Worm (Caenorhabditis elegans) whole organism, L4 larva: ENCODE measurements around the gene srw-87.

ENCODE experiments used
- F26F4.8 ChIP-seq: fragments of 200-800 bp; sonication (Bioruptor generic); conservative IDR thresholded peaks from 2 replicates; pipeline ENCODE4 v1.3.6; 2022; ENCODE audit warnings: missing genetic modification characterization, missing compliant biosample characterization
- R02D3.7 ChIP-seq: fragments of 150-350 bp; sonication (generic microtip); optimal IDR thresholded peaks from 3 replicates; lab custom pipeline; 2014; ENCODE audit warnings: missing biosample characterization, missing genetic modification characterization
- Y48G9A.11 ChIP-seq: fragments of 200-800 bp; sonication (Bioruptor generic); IDR thresholded peaks from 2 replicates; pipeline ENCODE4 v1.3.6; 2022; ENCODE audit warnings: missing genetic modification reagents, missing genetic modification characterization, missing compliant biosample characterization
- ZK337.2 ChIP-seq: fragments of 200-800 bp; sonication (Bioruptor generic); IDR thresholded peaks from 2 replicates; pipeline ENCODE4 v1.3.6; 2022; ENCODE audit warnings: missing genetic modification reagents, missing genetic modification characterization, missing compliant biosample characterization
- ZK546.5 ChIP-seq, 2 experiments: sonication (generic microtip); optimal IDR thresholded peaks; 2 replicates each; lab custom pipeline; 2017; ENCODE audit warnings: missing biosample characterization in 2 of 2, missing genetic modification characterization in 2 of 2
- arid-1 ChIP-seq: fragments of 200-800 bp; sonication (Bioruptor generic); conservative IDR thresholded peaks from 2 replicates; pipeline ENCODE4 v1.3.6; 2022; ENCODE audit warnings: missing genetic modification reagents, missing genetic modification characterization, missing compliant biosample characterization
- ceh-20 ChIP-seq: fragments of 200-800 bp; sonication (Bioruptor generic); IDR thresholded peaks from 2 replicates; pipeline ENCODE4 v1.3.6; 2022; ENCODE audit warnings: missing genetic modification reagents, missing genetic modification characterization, missing compliant biosample characterization
- ceh-28 ChIP-seq: fragments of 150-350 bp; optimal IDR thresholded peaks from 2 replicates; lab custom pipeline; 2014; ENCODE audit warnings: missing biosample characterization, missing genetic modification reagents, missing genetic modification characterization
- ceh-44 ChIP-seq: fragments of 200-800 bp; sonication (Bioruptor generic); IDR thresholded peaks from 2 replicates; pipeline ENCODE4 v1.3.6; 2022; ENCODE audit warnings: missing genetic modification reagents, missing genetic modification characterization, missing compliant biosample characterization
- ceh-62 ChIP-seq: sonication (generic microtip); optimal IDR thresholded peaks from 2 replicates; lab custom pipeline; 2017; ENCODE audit warnings: missing biosample characterization, missing genetic modification characterization
- ceh-82 ChIP-seq: sonication (generic microtip); optimal IDR thresholded peaks from 2 replicates; lab custom pipeline; 2017; ENCODE audit warnings: missing biosample characterization, missing genetic modification characterization
- ces-1 ChIP-seq: fragments of 150-350 bp; sonication (generic microtip); optimal IDR thresholded peaks from 4 replicates; lab custom pipeline; 2014; ENCODE audit warnings: missing biosample characterization, missing genetic modification reagents, missing genetic modification characterization
- daf-16 ChIP-seq, 3 experiments: sonication (generic microtip); optimal IDR thresholded peaks; 2 replicates each; lab custom pipeline; 2016 to 2017; ENCODE audit warnings: missing genetic modification characterization in 3 of 3, missing genetic modification reagents in 3 of 3, mild to moderate bottlenecking in 2 of 3, missing compliant biosample characterization in 2 of 3, missing biosample characterization in 1 of 3, moderate library complexity in 1 of 3
- daf-8 ChIP-seq: fragments of 200-800 bp; sonication (Bioruptor generic); IDR thresholded peaks from 2 replicates; pipeline ENCODE4 v1.3.6; 2022; ENCODE audit warnings: missing genetic modification characterization, missing compliant biosample characterization
- dmd-6 ChIP-seq: fragments of 200-800 bp; sonication (Bioruptor generic); IDR thresholded peaks from 2 replicates; pipeline ENCODE4 v1.3.6; 2022; ENCODE audit warnings: missing genetic modification reagents, missing genetic modification characterization, missing compliant biosample characterization
- duxl-1 ChIP-seq: sonication (generic microtip); optimal IDR thresholded peaks from 2 replicates; lab custom pipeline; 2016; ENCODE audit warnings: mild to moderate bottlenecking, missing genetic modification characterization, moderate library complexity, missing compliant biosample characterization; ENCODE audit not compliant: poor library complexity
- fkh-10 ChIP-seq: fragments of 150-350 bp; optimal IDR thresholded peaks from 2 replicates; lab custom pipeline; 2014; ENCODE audit warnings: missing biosample characterization, missing genetic modification reagents, missing genetic modification characterization
- fos-1 ChIP-seq: fragments of 150-350 bp; optimal IDR thresholded peaks from 2 replicates; lab custom pipeline; 2014; ENCODE audit warnings: missing biosample characterization, missing genetic modification characterization
- gei-8 ChIP-seq: fragments of 200-800 bp; sonication (Bioruptor generic); optimal IDR thresholded peaks from 2 replicates; lab custom pipeline; 2018; ENCODE audit warnings: mild to moderate bottlenecking, missing genetic modification characterization, missing compliant biosample characterization
- hif-1 ChIP-seq, 2 experiments: sonication (generic microtip); optimal IDR thresholded peaks; 2 replicates each; lab custom pipeline; 2016 to 2017; ENCODE audit warnings: missing compliant biosample characterization in 2 of 2, missing genetic modification characterization in 2 of 2, missing genetic modification reagents in 2 of 2, missing genotype in 2 of 2, mild to moderate bottlenecking in 1 of 2
- hlh-11 ChIP-seq: fragments of 200-800 bp; sonication (Bioruptor generic); optimal IDR thresholded peaks from 2 replicates; lab custom pipeline; 2018; ENCODE audit warnings: mild to moderate bottlenecking, missing genetic modification characterization, missing compliant biosample characterization
- hlh-30 ChIP-seq: sonication (generic microtip); optimal IDR thresholded peaks from 2 replicates; lab custom pipeline; 2017; ENCODE audit warnings: antibody characterized with exemption, mild to moderate bottlenecking, missing genetic modification characterization, missing compliant biosample characterization; ENCODE audit not compliant: insufficient read depth
- lin-13 ChIP-seq: fragments of 150-350 bp; optimal IDR thresholded peaks from 2 replicates; lab custom pipeline; 2014; ENCODE audit warnings: missing biosample characterization, missing genetic modification reagents, missing genetic modification characterization
- lsy-2 ChIP-seq, 2 experiments: fragments of 150-350 bp in 1 of 2; sonication (generic microtip) in 1 of 2; optimal IDR thresholded peaks; 2 replicates each; lab custom pipeline; 2014 to 2017; ENCODE audit warnings: missing biosample characterization in 2 of 2, missing genetic modification characterization in 2 of 2
- madf-5 ChIP-seq, 2 experiments: fragments of 200-800 bp; sonication (Bioruptor generic); IDR thresholded peaks; 2 replicates each; pipeline ENCODE4 v1.3.6; 2022; ENCODE audit warnings: missing compliant biosample characterization in 2 of 2, missing genetic modification characterization in 2 of 2
- mdl-1 ChIP-seq, 2 experiments: fragments of 150-350 bp in 1 of 2; sonication (generic microtip) in 1 of 2; optimal IDR thresholded peaks; 2 replicates each; lab custom pipeline; 2014 to 2017; ENCODE audit warnings: missing biosample characterization in 2 of 2, missing genetic modification characterization in 2 of 2
- mdt-29 ChIP-seq: fragments of 200-800 bp; sonication (Bioruptor generic); IDR thresholded peaks from 2 replicates; pipeline ENCODE4 v1.3.6; 2022; ENCODE audit warnings: missing genetic modification reagents, missing genetic modification characterization, missing compliant biosample characterization
- mep-1 ChIP-seq: fragments of 150-350 bp; sonication (generic microtip); optimal IDR thresholded peaks from 3 replicates; lab custom pipeline; 2014; ENCODE audit warnings: missing biosample characterization, missing genetic modification characterization
- mxl-2 ChIP-seq: fragments of 200-800 bp; sonication (Bioruptor generic); conservative IDR thresholded peaks from 2 replicates; pipeline ENCODE4 v1.3.6; 2022; ENCODE audit warnings: missing genetic modification reagents, missing genetic modification characterization, missing compliant biosample characterization
- mxl-3 ChIP-seq: fragments of 200-800 bp; sonication (Bioruptor generic); optimal IDR thresholded peaks from 2 replicates; lab custom pipeline; 2018; ENCODE audit warnings: mild to moderate bottlenecking, missing genetic modification characterization, missing compliant biosample characterization
- nhr-10 ChIP-seq: fragments of 150-350 bp; optimal IDR thresholded peaks from 2 replicates; lab custom pipeline; 2014; ENCODE audit warnings: missing biosample characterization, missing genetic modification characterization
- nhr-25 ChIP-seq: sonication (generic microtip); optimal IDR thresholded peaks from 2 replicates; lab custom pipeline; 2017; ENCODE audit warnings: missing genetic modification characterization, mild to moderate bottlenecking, missing compliant biosample characterization, antibody characterized with exemption, moderate library complexity, borderline replicate concordance; ENCODE audit not compliant: insufficient read depth
- nhr-28 ChIP-seq: fragments of 150-350 bp; optimal IDR thresholded peaks from 2 replicates; lab custom pipeline; 2014; ENCODE audit warnings: missing biosample characterization, missing genetic modification characterization
- nhr-41 ChIP-seq: fragments of 200-800 bp; sonication (Bioruptor generic); IDR thresholded peaks from 2 replicates; pipeline ENCODE4 v1.3.6; 2022; ENCODE audit warnings: missing genetic modification reagents, missing genetic modification characterization, missing compliant biosample characterization
- nhr-42 ChIP-seq: fragments of 200-800 bp; sonication (Bioruptor generic); IDR thresholded peaks from 2 replicates; pipeline ENCODE4 v1.3.6; 2022; ENCODE audit warnings: missing genetic modification characterization, missing compliant biosample characterization
- nhr-48 ChIP-seq: sonication (generic microtip); optimal IDR thresholded peaks from 2 replicates; lab custom pipeline; 2016; ENCODE audit warnings: mild to moderate bottlenecking, missing genetic modification characterization, missing compliant biosample characterization
- nhr-6 ChIP-seq: fragments of 150-350 bp; optimal IDR thresholded peaks from 2 replicates; lab custom pipeline; 2014; ENCODE audit warnings: missing biosample characterization, missing genetic modification characterization
- nhr-76 ChIP-seq: fragments of 150-350 bp; optimal IDR thresholded peaks from 2 replicates; lab custom pipeline; 2014; ENCODE audit warnings: missing biosample characterization, missing genetic modification characterization
- pha-4 ChIP-seq, 2 experiments: fragments of 150-350 bp in 1 of 2; fragments of 200-800 bp in 1 of 2; sonication (Bioruptor generic) in 1 of 2; IDR thresholded peaks in 1 of 2; optimal IDR thresholded peaks in 1 of 2; 2 replicates each; pipeline versions ENCODE4 v1.3.6 to Lab custom; 2014 to 2022; ENCODE audit warnings: missing genetic modification characterization in 2 of 2, missing genetic modification reagents in 2 of 2, missing biosample characterization in 1 of 2, missing compliant biosample characterization in 1 of 2
- saeg-2 ChIP-seq: fragments of 200-800 bp; sonication (Bioruptor generic); IDR thresholded peaks from 2 replicates; pipeline ENCODE4 v1.3.6; 2022; ENCODE audit warnings: missing genetic modification reagents, missing genetic modification characterization, missing compliant biosample characterization
- snpc-4 ChIP-seq: fragments of 150-350 bp; optimal IDR thresholded peaks from 2 replicates; lab custom pipeline; 2014; ENCODE audit warnings: missing biosample characterization, missing genetic modification characterization
- spr-1 ChIP-seq: sonication (generic microtip); optimal IDR thresholded peaks from 2 replicates; lab custom pipeline; 2016; ENCODE audit warnings: mild to moderate bottlenecking, missing genetic modification characterization, missing compliant biosample characterization
- spr-3 ChIP-seq: fragments of 200-800 bp; sonication (Bioruptor generic); optimal IDR thresholded peaks from 2 replicates; lab custom pipeline; 2018; ENCODE audit warnings: mild to moderate bottlenecking, missing genetic modification characterization, missing compliant biosample characterization
- tag-97 ChIP-seq: fragments of 200-800 bp; sonication (Bioruptor generic); IDR thresholded peaks from 2 replicates; pipeline ENCODE4 v1.3.6; 2022; ENCODE audit warnings: missing genetic modification characterization, missing compliant biosample characterization
- unc-130 ChIP-seq: sonication (generic microtip); optimal IDR thresholded peaks from 2 replicates; lab custom pipeline; 2016; ENCODE audit warnings: missing genetic modification reagents, missing genetic modification characterization, missing compliant biosample characterization
- unc-39 ChIP-seq: sonication (generic microtip); optimal IDR thresholded peaks from 2 replicates; lab custom pipeline; 2017; ENCODE audit warnings: missing biosample characterization, missing genetic modification characterization
- zag-1 ChIP-seq: fragments of 150-350 bp; optimal IDR thresholded peaks from 2 replicates; lab custom pipeline; 2014; ENCODE audit warnings: missing biosample characterization, missing genetic modification characterization
- zfp-2 ChIP-seq: sonication (generic microtip); optimal IDR thresholded peaks from 2 replicates; lab custom pipeline; 2016; ENCODE audit warnings: mild to moderate bottlenecking, missing genetic modification characterization, missing compliant biosample characterization
- zip-11 ChIP-seq: fragments of 200-800 bp; sonication (Bioruptor generic); IDR thresholded peaks from 2 replicates; pipeline ENCODE4 v1.3.6; 2022; ENCODE audit warnings: missing genetic modification characterization, missing compliant biosample characterization
- ztf-11 ChIP-seq: fragments of 150-350 bp; optimal IDR thresholded peaks from 2 replicates; lab custom pipeline; 2014; ENCODE audit warnings: missing biosample characterization, missing genetic modification characterization

The srw-87 gene

DNA sequence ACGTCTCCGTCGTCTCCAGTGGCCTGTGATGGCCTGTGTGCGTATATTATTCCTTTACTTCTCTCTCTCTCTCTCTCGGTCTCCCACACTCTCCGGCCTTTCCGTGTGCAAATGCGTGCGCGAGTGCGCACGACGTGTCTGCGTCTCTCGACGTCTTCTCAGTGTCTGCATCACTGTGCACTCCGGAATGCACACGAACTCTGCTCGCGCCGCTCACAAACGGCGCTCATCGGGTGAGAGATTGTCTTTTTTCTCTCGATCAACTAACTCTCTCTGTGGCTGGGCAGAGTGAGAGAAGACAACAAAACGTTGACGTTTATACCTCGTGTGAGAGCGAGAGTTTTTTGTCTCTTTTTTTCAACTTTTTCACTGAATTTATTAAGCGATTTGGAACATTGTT lies 19.5 kb downstream of the srw-87 start (continued):
- TF ChIP-seq mdl-1 (tag; optimal IDR thresholded peaks at IDR 0.05; lab: Kevin White, UChicago) = peak; percentile 85 to 96
- TF ChIP-seq zag-1 (tag; lab: Kevin White, UChicago) = no peak
- TF ChIP-seq ceh-44 (GFP tag; lab: Robert Waterston, UW) = no peak
- TF ChIP-seq ceh-62 = no peak
- TF ChIP-seq ceh-20 (GFP tag; lab: Robert Waterston, UW) = peak; percentile 83
- peak; percentile 45; the same call in 1 of the 2 replicates for TF ChIP-seq mxl-2 (GFP tag; lab: Robert Waterston, UW)
- TF ChIP-seq Y48G9A.11 (GFP tag; lab: Robert Waterston, UW) = no peak
- peak; percentile 84 for TF ChIP-seq nhr-10
- TF ChIP-seq pha-4 (GFP tag; IDR thresholded peaks at IDR 0.05; lab: Robert Waterston, UW) = peak; percentile 80
- no peak for TF ChIP-seq pha-4 (tag; optimal IDR thresholded peaks at IDR 0.05; lab: Kevin White, UChicago)
- TF ChIP-seq hlh-11 (tag; lab: Kevin White, UChicago) = peak; percentile 97
- TF ChIP-seq fos-1 (tag; lab: Kevin White, UChicago) = no peak
- no peak for TF ChIP-seq ceh-82 (tag; lab: Kevin White, UChicago)
- no peak for TF ChIP-seq daf-8 (GFP tag; lab: Robert Waterston, UW)
- no peak for TF ChIP-seq ztf-11 (tag; lab: Kevin White, UChicago)
- no peak for TF ChIP-seq ceh-28 (tag; lab: Kevin White, UChicago)
- peak; percentile 31 for TF ChIP-seq spr-3 (GFP tag; lab: Kevin White, UChicago)
- TF ChIP-seq mxl-3 (GFP tag; lab: Kevin White, UChicago) = peak; percentile 91
- TF ChIP-seq hif-1 (tag; optimal IDR thresholded peaks at IDR 0.05; lab: Kevin White, UChicago) = peak in 1 of 2 experiments; percentile 80
- peak; percentile 96 for TF ChIP-seq dmd-6 (GFP tag; lab: Robert Waterston, UW)
- peak; percentile 92 for TF ChIP-seq nhr-48 (tag; lab: Kevin White, UChicago)
- peak; percentile 58 for TF ChIP-seq fkh-10 (GFP tag; lab: Kevin White, UChicago)
- peak; percentile 78 for TF ChIP-seq arid-1 (GFP tag; lab: Robert Waterston, UW)
- peak; percentile 83; the same call in 1 of the 2 replicates for TF ChIP-seq saeg-2
- no peak for TF ChIP-seq mdt-29 (GFP tag; lab: Robert Waterston, UW)
- TF ChIP-seq nhr-28 (tag; lab: Kevin White, UChicago) = peak; percentile 84
- TF ChIP-seq duxl-1 = peak; percentile 81
- no peak for TF ChIP-seq ces-1
- no peak for TF ChIP-seq nhr-41 (GFP tag; lab: Robert Waterston, UW)
- peak; percentile 74 for TF ChIP-seq spr-1 (tag; lab: Kevin White, UChicago)
- TF ChIP-seq nhr-6 (tag; lab: Kevin White, UChicago) = peak; percentile 79
- no peak for TF ChIP-seq ZK337.2
- no peak for TF ChIP-seq F26F4.8 (GFP tag; lab: Robert Waterston, UW)
- TF ChIP-seq madf-5 (GFP tag; IDR thresholded peaks at IDR 0.05; lab: Robert Waterston, UW) = no peak
- TF ChIP-seq lsy-2 (tag; optimal IDR thresholded peaks at IDR 0.05; lab: Kevin White, UChicago) = peak; percentile 64 to 85
- TF ChIP-seq unc-39 (tag; lab: Kevin White, UChicago) = no peak
- peak; percentile 48 for TF ChIP-seq gei-8 (GFP tag; lab: Kevin White, UChicago)
- TF ChIP-seq nhr-76 (tag; lab: Kevin White, UChicago) = no peak
- peak; percentile 56 to 67 for TF ChIP-seq daf-16 (GFP tag; optimal IDR thresholded peaks at IDR 0.05; lab: Kevin White, UChicago)
- TF ChIP-seq daf-16 (tag; optimal IDR thresholded peaks at IDR 0.05; lab: Kevin White, UChicago) = peak; percentile 68
- TF ChIP-seq hlh-30 (tag; lab: Kevin White, UChicago) = peak; percentile 94
- TF ChIP-seq ZK546.5 (tag; optimal IDR thresholded peaks at IDR 0.05; lab: Kevin White, UChicago) = no peak
- TF ChIP-seq R02D3.7 (tag; lab: Kevin White, UChicago) = no peak
- TF ChIP-seq lin-13 = peak; percentile 6
- no peak for TF ChIP-seq tag-97 (GFP tag; lab: Robert Waterston, UW)
- peak; percentile 93 for TF ChIP-seq mep-1
- TF ChIP-seq nhr-25 (tag; lab: Kevin White, UChicago) = peak; percentile 50
- peak; percentile 57; the same call in 1 of the 2 replicates for TF ChIP-seq nhr-42 (GFP tag; lab: Robert Waterston, UW)
- no peak for TF ChIP-seq zip-11 (GFP tag; lab: Robert Waterston, UW)
- peak; percentile 32 for TF ChIP-seq unc-130 (GFP tag; lab: Kevin White, UChicago)
- TF ChIP-seq snpc-4 = no peak
- peak; percentile 8 for TF ChIP-seq zfp-2 (tag; lab: Kevin White, UChicago)
